Fruit fly (Drosophila melanogaster): ENCODE results near the gene CG14448.

The CG14448 gene

DNA sequence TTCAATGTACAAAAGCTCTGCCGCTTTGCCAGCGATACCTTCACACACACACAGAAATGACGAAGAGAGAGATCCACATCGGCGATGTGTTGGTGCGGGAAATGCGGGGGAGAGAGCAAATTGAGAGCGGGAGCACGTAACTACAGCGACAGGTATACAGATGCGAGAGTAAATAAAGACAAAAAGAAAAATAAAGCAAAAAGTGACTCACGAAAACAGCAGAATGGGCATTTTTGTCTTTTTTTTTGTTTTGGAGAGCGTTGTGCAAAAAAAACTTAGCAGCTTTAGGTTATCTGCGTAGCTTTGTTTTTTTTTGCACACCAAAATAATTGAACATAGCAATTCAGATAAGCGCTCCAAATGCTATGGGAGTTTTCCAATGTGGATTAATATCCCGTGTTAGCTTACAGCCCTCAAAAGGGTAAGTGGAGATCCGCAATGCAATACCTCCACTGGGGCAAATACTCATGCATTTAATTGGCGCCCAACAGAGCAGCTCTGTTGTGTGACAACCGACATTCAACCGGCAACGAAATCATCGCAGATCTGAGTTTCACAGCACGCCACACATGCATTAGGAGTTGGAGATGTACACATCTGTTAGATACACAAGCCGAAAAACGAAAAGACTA is 34.4 kb downstream of the CG14448 start:
- TF ChIP-seq ssp (GFP tag; IDR thresholded peaks at IDR 0.05) = peak; percentile 43; the same call in 1 of the 2 replicates
- no peak for TF ChIP-seq CG10274 (GFP tag; optimal IDR thresholded peaks at IDR 0.05)
- no peak for TF ChIP-seq CG3726 (GFP tag; IDR thresholded peaks at IDR 0.05)
- peak; percentile 69 for TF ChIP-seq CG3163 (GFP tag; optimal IDR thresholded peaks at IDR 0.05)
- TF ChIP-seq CG15601 (tag; optimal IDR thresholded peaks at IDR 0.05) = no peak
- no peak for TF ChIP-seq CG11560 (tag; IDR thresholded peaks at IDR 0.05)
- no peak for TF ChIP-seq CG7786 (GFP tag; optimal IDR thresholded peaks at IDR 0.05)
- TF ChIP-seq CG12744 (GFP tag; optimal IDR thresholded peaks at IDR 0.05) = no peak
- TF ChIP-seq CG18619 (GFP tag; optimal IDR thresholded peaks at IDR 0.05) = no peak
- 0 out of 3 replicates have a peak, but pooled peaks have one; percentile 27 for TF ChIP-seq so (GFP tag; IDR thresholded peaks at IDR 0.05)
- peak; percentile 46 for TF ChIP-seq CG2678 (tag; optimal IDR thresholded peaks at IDR 0.05)
- peak; percentile 86 for TF ChIP-seq rib (GFP tag; IDR thresholded peaks at IDR 0.05)
- TF ChIP-seq z (GFP tag; IDR thresholded peaks at IDR 0.05) = 0 out of 3 replicates have a peak, but pooled peaks have one; percentile 7
- TF ChIP-seq sens-2 (GFP tag; IDR thresholded peaks at IDR 0.05) = no peak
- TF ChIP-seq lab (GFP tag; optimal IDR thresholded peaks at IDR 0.05) = peak; percentile 48
- no peak for TF ChIP-seq bab2 (GFP tag; optimal IDR thresholded peaks at IDR 0.05)
- TF ChIP-seq CG32767 (GFP tag; IDR thresholded peaks at IDR 0.05) = no peak
- peak; percentile 18 for TF ChIP-seq PHDP (tag; optimal IDR thresholded peaks at IDR 0.05)
- TF ChIP-seq CG11398 (GFP tag; optimal IDR thresholded peaks at IDR 0.05) = no peak
- no peak for TF ChIP-seq CG7556 (GFP tag; optimal IDR thresholded peaks at IDR 0.05)
- TF ChIP-seq CG3995 (GFP tag; optimal IDR thresholded peaks at IDR 0.05) = peak; percentile 34
- peak; percentile 89 for TF ChIP-seq corto (GFP tag; optimal IDR thresholded peaks at IDR 0.05)
- no peak for TF ChIP-seq da (GFP tag; optimal IDR thresholded peaks at IDR 0.05)
- TF ChIP-seq HmgD (GFP tag; optimal IDR thresholded peaks at IDR 0.05) = no peak
- no peak for TF ChIP-seq Oaz (GFP tag; IDR thresholded peaks at IDR 0.05)
- no peak for TF ChIP-seq eyg (GFP tag; optimal IDR thresholded peaks at IDR 0.05)
- peak; percentile 25 for TF ChIP-seq CG17385 (GFP tag; optimal IDR thresholded peaks at IDR 0.05)
- TF ChIP-seq Adf1 (GFP tag; IDR thresholded peaks at IDR 0.05) = peak; percentile 82
- TF ChIP-seq CG2202 (tag; optimal IDR thresholded peaks at IDR 0.05) = no peak
- TF ChIP-seq Dfd (GFP tag; optimal IDR thresholded peaks at IDR 0.05) = no peak
- TF ChIP-seq lov (optimal IDR thresholded peaks at IDR 0.05) = no peak
- no peak for TF ChIP-seq lov (GFP tag; IDR thresholded peaks at IDR 0.05)
- no peak for TF ChIP-seq Dll (GFP tag; IDR thresholded peaks at IDR 0.05; ENCODE audit: partially characterized antibody)
- TF ChIP-seq Stat92E (GFP tag; optimal IDR thresholded peaks at IDR 0.05) = no peak
- no peak; the same call in 1 of the 2 replicates for TF ChIP-seq HLH3B (GFP tag; IDR thresholded peaks at IDR 0.05)
- no peak for TF ChIP-seq Bdp1 (GFP tag; optimal IDR thresholded peaks at IDR 0.05)
- TF ChIP-seq her (GFP tag; optimal IDR thresholded peaks at IDR 0.05) = no peak
- TF ChIP-seq sima (GFP tag; optimal IDR thresholded peaks at IDR 0.05) = no peak
- peak; percentile 40; the same call in 1 of the 2 replicates for TF ChIP-seq CG13287 (GFP tag; IDR thresholded peaks at IDR 0.05; ENCODE audit: partially characterized antibody)
- TF ChIP-seq Ada2b (GFP tag; IDR thresholded peaks at IDR 0.05) = no peak
- TF ChIP-seq Oli (tag; optimal IDR thresholded peaks at IDR 0.05) = no peak
- no peak for TF ChIP-seq sna (GFP tag; IDR thresholded peaks at IDR 0.05; ENCODE audit: partially characterized antibody)
- TF ChIP-seq CG10543 (GFP tag; optimal IDR thresholded peaks at IDR 0.05) = peak; percentile 27
- no peak for TF ChIP-seq al (GFP tag; IDR thresholded peaks at IDR 0.05)
- no peak for TF ChIP-seq tap (tag; optimal IDR thresholded peaks at IDR 0.05)
- TF ChIP-seq Gsc (GFP tag; IDR thresholded peaks at IDR 0.05) = no peak
- no peak for TF ChIP-seq Hr39 (optimal IDR thresholded peaks at IDR 0.05)
- TF ChIP-seq Trl (optimal IDR thresholded peaks at IDR 0.05) = peak; percentile 87 to 97
- TF ChIP-seq Trl (GFP tag; optimal IDR thresholded peaks at IDR 0.05) = peak; percentile 33
- no peak for TF ChIP-seq sc (optimal IDR thresholded peaks at IDR 0.05)
- no peak for TF ChIP-seq sc (GFP tag; optimal IDR thresholded peaks at IDR 0.05)
- TF ChIP-seq scrt (GFP tag; optimal IDR thresholded peaks at IDR 0.05) = peak; percentile 18

Data from whole organism, embryonic.